Worm (Caenorhabditis elegans): Measurements from ENCODE around the gene mrpl-41.

ce11 chrII:303927-304711 lies 15.4 kb downstream of the mrpl-41 start:
- TF ChIP-seq lir-3 (tag; optimal IDR thresholded peaks at IDR 0.05; ENCODE audit: poor library complexity): no peak
- TF ChIP-seq nhr-77 (tag; optimal IDR thresholded peaks at IDR 0.05): no peak
- no peak for TF ChIP-seq efl-3 (GFP tag; optimal IDR thresholded peaks at IDR 0.05)
- TF ChIP-seq snpc-4 (tag; optimal IDR thresholded peaks at IDR 0.05): no peak
- no peak for TF ChIP-seq fkh-10 (GFP tag; optimal IDR thresholded peaks at IDR 0.05)
- no peak for TF ChIP-seq rnt-1 (tag; optimal IDR thresholded peaks at IDR 0.05)
- TF ChIP-seq snu-23 (GFP tag; optimal IDR thresholded peaks at IDR 0.05): no peak
- TF ChIP-seq tbx-2 (tag; optimal IDR thresholded peaks at IDR 0.05): no peak
- TF ChIP-seq ceh-63 (GFP tag; optimal IDR thresholded peaks at IDR 0.05): no peak
- TF ChIP-seq mdl-1 (tag; optimal IDR thresholded peaks at IDR 0.05): no peak
